Fruit fly (Drosophila melanogaster) whole organism, embryonic: ENCODE data around the gene CG12398.

ENCODE experiments used
- Blimp-1 ChIP-seq: fragments of 200-800 bp; sonication (Bioruptor generic); optimal IDR thresholded peaks from 3 replicates; lab custom pipeline; 2018; ENCODE audit warnings: missing biosample characterization, missing genetic modification characterization, mild to moderate bottlenecking, moderate library complexity, missing genetic modification reagents
- CG11696 ChIP-seq: fragments of 200-800 bp; sonication (Bioruptor generic); IDR thresholded peaks from 2 replicates; pipeline ENCODE4 v1.3.6; 2022; ENCODE audit warnings: missing biosample characterization, missing genetic modification characterization
- CG15269 ChIP-seq: fragments of 200-800 bp; sonication (Bioruptor generic); optimal IDR thresholded peaks from 2 replicates; lab custom pipeline; 2018; ENCODE audit warnings: missing biosample characterization, mild to moderate bottlenecking, missing genetic modification characterization, moderate library complexity
- CG16779 ChIP-seq: fragments of 200-800 bp; sonication (Bioruptor generic); IDR thresholded peaks from 2 replicates; pipeline ENCODE4 v1.3.6; 2022; ENCODE audit warnings: missing biosample characterization, missing genetic modification characterization
- CG18262 ChIP-seq: fragments of 200-800 bp; optimal IDR thresholded peaks from 3 replicates; lab custom pipeline; 2019; ENCODE audit warnings: missing biosample characterization, mild to moderate bottlenecking, missing genetic modification characterization, moderate library complexity
- CG18476 ChIP-seq: fragments of 200-800 bp; sonication (Bioruptor generic); optimal IDR thresholded peaks from 2 replicates; lab custom pipeline; 2016; ENCODE audit warnings: missing biosample characterization, mild to moderate bottlenecking, missing genetic modification characterization
- CG2116 ChIP-seq: fragments of 200-800 bp; sonication (Bioruptor generic); optimal IDR thresholded peaks from 3 replicates; lab custom pipeline; 2018; ENCODE audit warnings: missing biosample characterization, mild to moderate bottlenecking, missing genetic modification characterization
- CG31441 ChIP-seq: fragments of 200-800 bp; sonication (Bioruptor generic); IDR thresholded peaks from 2 replicates; pipeline ENCODE4 v1.3.6; 2022; ENCODE audit warnings: missing biosample characterization, missing genetic modification characterization
- CG34224 ChIP-seq: fragments of 200-800 bp; sonication (Bioruptor generic); IDR thresholded peaks from 3 replicates; pipeline ENCODE4 v1.3.6; 2022; ENCODE audit warnings: missing biosample characterization, missing genetic modification characterization; ENCODE audit not compliant: partially characterized antibody
- CG3838 ChIP-seq: fragments of 200-800 bp; sonication (Bioruptor generic); optimal IDR thresholded peaks from 3 replicates; lab custom pipeline; 2016; ENCODE audit warnings: missing biosample characterization, missing genetic modification characterization
- CG6175 ChIP-seq: fragments of 200-800 bp; sonication (Bioruptor generic); IDR thresholded peaks from 3 replicates; pipeline ENCODE4 v1.3.6; 2022; ENCODE audit warnings: missing biosample characterization, missing genetic modification characterization
- CG6813 ChIP-seq: fragments of 200-800 bp; sonication (Bioruptor generic); optimal IDR thresholded peaks from 2 replicates; lab custom pipeline; 2017; ENCODE audit warnings: missing biosample characterization, missing genetic modification characterization, mild to moderate bottlenecking, moderate library complexity, missing genetic modification reagents
- CG7963 ChIP-seq: fragments of 200-800 bp; sonication (Bioruptor generic); IDR thresholded peaks from 3 replicates; pipeline ENCODE4 v1.3.6; 2022; ENCODE audit warnings: missing biosample characterization, missing genetic modification characterization; ENCODE audit not compliant: partially characterized antibody
- CG8388 ChIP-seq: fragments of 200-800 bp; sonication (Bioruptor generic); optimal IDR thresholded peaks from 2 replicates; lab custom pipeline; 2019; ENCODE audit warnings: missing biosample characterization, mild to moderate bottlenecking, missing genetic modification characterization, moderate library complexity
- CTCF ChIP-seq: fragments of 200-800 bp; sonication (Bioruptor generic); optimal IDR thresholded peaks from 2 replicates; lab custom pipeline; 2017; ENCODE audit warnings: missing biosample characterization, mild to moderate bottlenecking, missing genetic modification characterization, moderate library complexity
- Camta ChIP-seq: fragments of 200-800 bp; sonication (Bioruptor generic); optimal IDR thresholded peaks from 2 replicates; lab custom pipeline; 2016; ENCODE audit warnings: missing biosample characterization, missing genetic modification characterization
- Dfd ChIP-seq, 2 experiments: fragments of >200 bp; optimal IDR thresholded peaks; 2 replicates each; lab custom pipeline; 2017; ENCODE audit warnings: missing biosample characterization in 2 of 2, missing genetic modification characterization in 2 of 2
- E2f1 ChIP-seq: fragments of 200-800 bp; sonication (Bioruptor generic); IDR thresholded peaks from 2 replicates; pipeline ENCODE4 v1.3.6; 2022; ENCODE audit warnings: missing biosample characterization, missing genetic modification characterization
- Ets97D ChIP-seq: fragments of 200-800 bp; sonication (Bioruptor generic); optimal IDR thresholded peaks from 3 replicates; lab custom pipeline; 2016; ENCODE audit warnings: missing biosample characterization, missing genetic modification characterization
- Kr ChIP-seq: fragments of 200-800 bp; sonication (Bioruptor generic); optimal IDR thresholded peaks from 2 replicates; lab custom pipeline; 2017; ENCODE audit warnings: missing biosample characterization, mild to moderate bottlenecking, missing genetic modification characterization
- Lpt ChIP-seq: fragments of >200 bp; optimal IDR thresholded peaks from 2 replicates; lab custom pipeline; 2018; ENCODE audit warnings: missing biosample characterization, missing genetic modification characterization
- MBD-R2 ChIP-seq: fragments of 200-800 bp; sonication (Bioruptor generic); IDR thresholded peaks from 2 replicates; pipeline ENCODE4 v1.3.6; 2022; ENCODE audit warnings: missing biosample characterization, missing genetic modification characterization
- Max ChIP-seq: fragments of 200-800 bp; sonication (Bioruptor generic); optimal IDR thresholded peaks from 2 replicates; lab custom pipeline; 2016; ENCODE audit warnings: missing biosample characterization, mild to moderate bottlenecking, missing genetic modification characterization
- Nf-YC ChIP-seq: fragments of 200-800 bp; optimal IDR thresholded peaks from 3 replicates; lab custom pipeline; 2019; ENCODE audit warnings: missing biosample characterization, mild to moderate bottlenecking, missing genetic modification characterization, moderate library complexity
- Xbp1 ChIP-seq: fragments of 200-800 bp; sonication (Bioruptor generic); optimal IDR thresholded peaks from 3 replicates; lab custom pipeline; 2016; ENCODE audit warnings: missing biosample characterization, mild to moderate bottlenecking, missing genetic modification characterization
- ato ChIP-seq: fragments of 200-800 bp; sonication (Bioruptor generic); IDR thresholded peaks from 2 replicates; pipeline ENCODE4 v1.3.6; 2022; ENCODE audit warnings: missing biosample characterization, missing genetic modification characterization; ENCODE audit not compliant: partially characterized antibody
- bbx ChIP-seq: fragments of 200-800 bp; sonication (Bioruptor generic); IDR thresholded peaks from 2 replicates; pipeline ENCODE4 v1.3.6; 2022; ENCODE audit warnings: missing biosample characterization, missing genetic modification characterization; ENCODE audit not compliant: partially characterized antibody
- bowl ChIP-seq: fragments of 200-800 bp; sonication (Bioruptor generic); IDR thresholded peaks from 2 replicates; pipeline ENCODE4 v1.3.6; 2022; ENCODE audit warnings: missing biosample characterization, missing genetic modification characterization
- caup ChIP-seq: fragments of 200-800 bp; sonication (Bioruptor generic); optimal IDR thresholded peaks from 3 replicates; lab custom pipeline; 2017; ENCODE audit warnings: missing biosample characterization, mild to moderate bottlenecking, missing genetic modification characterization, moderate library complexity; ENCODE audit not compliant: severe bottlenecking
- cwo ChIP-seq: fragments of 200-800 bp; sonication (Bioruptor generic); optimal IDR thresholded peaks from 3 replicates; lab custom pipeline; 2017; ENCODE audit warnings: missing biosample characterization, missing genetic modification characterization, mild to moderate bottlenecking, moderate library complexity, missing genetic modification reagents
- en ChIP-seq: fragments of 200-800 bp; sonication (Bioruptor generic); optimal IDR thresholded peaks from 2 replicates; lab custom pipeline; 2016; ENCODE audit warnings: missing biosample characterization, missing genetic modification characterization
- gcm2 ChIP-seq: fragments of 200-800 bp; sonication (Bioruptor generic); optimal IDR thresholded peaks from 2 replicates; lab custom pipeline; 2016; ENCODE audit warnings: missing biosample characterization, missing genetic modification characterization
- hbn ChIP-seq: fragments of 200-800 bp; sonication (Bioruptor generic); IDR thresholded peaks from 2 replicates; pipeline ENCODE4 v1.3.6; 2022; ENCODE audit warnings: missing biosample characterization, missing genetic modification characterization; ENCODE audit not compliant: partially characterized antibody
- lab ChIP-seq: fragments of 200-800 bp; sonication (Bioruptor generic); optimal IDR thresholded peaks from 3 replicates; lab custom pipeline; 2017; ENCODE audit warnings: missing biosample characterization, missing genetic modification characterization, mild to moderate bottlenecking, moderate library complexity, missing genetic modification reagents
- maf-S ChIP-seq: fragments of 200-800 bp; sonication (Bioruptor generic); optimal IDR thresholded peaks from 2 replicates; lab custom pipeline; 2016; ENCODE audit warnings: missing biosample characterization, missing genetic modification characterization
- pita ChIP-seq: fragments of 200-800 bp; sonication (Bioruptor generic); optimal IDR thresholded peaks from 2 replicates; lab custom pipeline; 2017; ENCODE audit warnings: missing biosample characterization, mild to moderate bottlenecking, missing genetic modification characterization
- pnt ChIP-seq: fragments of 200-800 bp; sonication (Bioruptor generic); optimal IDR thresholded peaks from 3 replicates; lab custom pipeline; 2016; ENCODE audit warnings: missing biosample characterization, missing genetic modification characterization
- psq ChIP-seq: fragments of 200-800 bp; sonication (Bioruptor generic); optimal IDR thresholded peaks from 2 replicates; lab custom pipeline; 2017; ENCODE audit warnings: missing biosample characterization, missing genetic modification characterization
- rib ChIP-seq: fragments of 200-800 bp; sonication (Bioruptor generic); IDR thresholded peaks from 2 replicates; pipeline ENCODE4 v1.3.6; 2022; ENCODE audit warnings: missing biosample characterization, missing genetic modification characterization
- row ChIP-seq: fragments of 200-800 bp; sonication (Bioruptor generic); IDR thresholded peaks from 3 replicates; pipeline ENCODE4 v1.3.6; 2022; ENCODE audit warnings: missing biosample characterization, missing genetic modification characterization
- run ChIP-seq: fragments of 200-800 bp; sonication (Bioruptor generic); optimal IDR thresholded peaks from 3 replicates; lab custom pipeline; 2018; ENCODE audit warnings: missing biosample characterization, mild to moderate bottlenecking, missing genetic modification characterization
- sima ChIP-seq: fragments of 200-800 bp; sonication (Bioruptor generic); optimal IDR thresholded peaks from 2 replicates; lab custom pipeline; 2016; ENCODE audit warnings: missing biosample characterization, missing genetic modification characterization
- tll ChIP-seq, 2 experiments: fragments of 200-800 bp in 1 of 2; fragments of >200 bp in 1 of 2; sonication (Bioruptor generic) in 1 of 2; optimal IDR thresholded peaks; 2 replicates each; lab custom pipeline; 2017 to 2019; ENCODE audit warnings: missing biosample characterization in 2 of 2, missing genetic modification characterization in 2 of 2, mild to moderate bottlenecking in 1 of 2, moderate library complexity in 1 of 2
- trh ChIP-seq: fragments of 200-800 bp; sonication (Bioruptor generic); optimal IDR thresholded peaks from 2 replicates; lab custom pipeline; 2016; ENCODE audit warnings: missing biosample characterization, missing genetic modification characterization
- wdn ChIP-seq: fragments of 200-800 bp; sonication (Bioruptor generic); IDR thresholded peaks from 2 replicates; pipeline ENCODE4 v1.3.6; 2022; ENCODE audit warnings: missing biosample characterization, missing genetic modification characterization
- wek ChIP-seq: fragments of 200-800 bp; sonication (Bioruptor generic); optimal IDR thresholded peaks from 3 replicates; lab custom pipeline; 2018; ENCODE audit warnings: missing biosample characterization, mild to moderate bottlenecking, missing genetic modification characterization, moderate library complexity
- zen2 ChIP-seq: fragments of 200-800 bp; sonication (Bioruptor generic); IDR thresholded peaks from 3 replicates; pipeline ENCODE4 v1.3.6; 2022; ENCODE audit warnings: missing biosample characterization, missing genetic modification characterization; ENCODE audit not compliant: partially characterized antibody

Gene CG12398

dm6 chrX:14950273-14951272 is 37.0 kb upstream of the CG12398 start (continued):
- TF ChIP-seq hbn (no peak), trh (GFP tag; lab: Kevin White, UChicago) (peak; percentile 90), zen2 (GFP tag; lab: Robert Waterston, UW) (no peak), sima (GFP tag; lab: Kevin White, UChicago) (peak; percentile 26), lab (peak; percentile 85), run (tag; lab: Kevin White, UChicago) (peak; percentile 91), Lpt (GFP tag; lab: Kevin White, UChicago) (no peak), CG18262 (tag; lab: Kevin White, UChicago) (peak; percentile 99), pnt (GFP tag; lab: Kevin White, UChicago) (peak; percentile 80), CG2116 (GFP tag; lab: Kevin White, UChicago) (peak; percentile 72), en (GFP tag; lab: Kevin White, UChicago) (peak; percentile 64), wdn (GFP tag; lab: Robert Waterston, UW) (peak; percentile 27; the same call in 1 of the 2 replicates), psq (peak; percentile 62), Nf-YC (tag; lab: Kevin White, UChicago) (peak; percentile 84), Max (GFP tag; lab: Kevin White, UChicago) (peak; percentile 93), CG8388 (peak; percentile 95), cwo (peak; percentile 77), pita (no peak), bowl (peak; percentile 60; the same call in 1 of the 2 replicates), CG3838 (GFP tag; lab: Kevin White, UChicago) (peak; percentile 76), CG34224 (GFP tag; lab: Robert Waterston, UW) (no peak), CG6175 (GFP tag; lab: Robert Waterston, UW) (no peak; the same call in 2 of the 3 replicates), CG15269 (peak; percentile 94), row (GFP tag; lab: Robert Waterston, UW) (peak; percentile 93), CG11696 (peak; percentile 58), CG31441 (GFP tag; lab: Robert Waterston, UW) (peak; percentile 65), caup (peak; percentile 72), MBD-R2 (GFP tag; lab: Robert Waterston, UW) (no peak), Ets97D (peak; percentile 47), CG18476 (peak; percentile 93), Kr (peak; percentile 92), Dfd (GFP tag; optimal IDR thresholded peaks at IDR 0.05; lab: Kevin White, UChicago) (no peak), maf-S (peak; percentile 70), tll (GFP tag; optimal IDR thresholded peaks at IDR 0.05; lab: Kevin White, UChicago) (peak; percentile 27 to 63), CG16779 (GFP tag; lab: Robert Waterston, UW) (no peak), rib (no peak), CG6813 (GFP tag; lab: Kevin White, UChicago) (peak; percentile 88), ato (GFP tag; lab: Robert Waterston, UW) (0 out of 2 replicates have a peak, but pooled peaks have one; percentile 30), bbx (GFP tag; lab: Robert Waterston, UW) (peak; percentile 30; the same call in 1 of the 2 replicates), E2f1 (GFP tag; lab: Robert Waterston, UW) (peak; percentile 89), wek (GFP tag; lab: Kevin White, UChicago) (peak; percentile 58), CG7963 (GFP tag; lab: Robert Waterston, UW) (0 out of 3 replicates have a peak, but pooled peaks have one; percentile 24), gcm2 (GFP tag; lab: Kevin White, UChicago) (peak; percentile 66), Xbp1 (GFP tag; lab: Kevin White, UChicago) (peak; percentile 93), Camta (GFP tag; lab: Kevin White, UChicago) (peak; percentile 85), Blimp-1 (GFP tag; lab: Kevin White, UChicago) (peak; percentile 92), CTCF (GFP tag; lab: Kevin White, UChicago) (peak; percentile 61)
